Fruit fly (Drosophila melanogaster): ENCODE measurements around the gene Scsalpha1.

Scsalpha1 gene

dm6 chr3L:3767825-3768224, 46.2 kb upstream of the Scsalpha1 start (continued):
- TF ChIP-seq gem (tag; optimal IDR thresholded peaks at IDR 0.05) (peak; percentile 50), tll (GFP tag; optimal IDR thresholded peaks at IDR 0.05) (no peak), CG3065 (GFP tag; optimal IDR thresholded peaks at IDR 0.05) (peak; percentile 20), Med (GFP tag) (peak; percentile 97), CG6254 (GFP tag; optimal IDR thresholded peaks at IDR 0.05) (no peak), CG14965 (GFP tag; optimal IDR thresholded peaks at IDR 0.05; ENCODE audit: borderline replicate concordance) (peak; percentile 98), her (GFP tag; optimal IDR thresholded peaks at IDR 0.05) (peak; percentile 57), Spps (tag; optimal IDR thresholded peaks at IDR 0.05) (no peak), BEAF-32 (GFP tag; optimal IDR thresholded peaks at IDR 0.05) (no peak), Optix (GFP tag; IDR thresholded peaks at IDR 0.05) (peak; percentile 71), seq (GFP tag; IDR thresholded peaks at IDR 0.05) (peak; percentile 36; the same call in 1 of the 2 replicates), CG12769 (tag; optimal IDR thresholded peaks at IDR 0.05) (peak; percentile 56), CG9437 (GFP tag; optimal IDR thresholded peaks at IDR 0.05) (peak; percentile 32), en (GFP tag; optimal IDR thresholded peaks at IDR 0.05) (peak; percentile 71), mam (GFP tag; optimal IDR thresholded peaks at IDR 0.05) (peak; percentile 9), Bdp1 (GFP tag; optimal IDR thresholded peaks at IDR 0.05) (peak; percentile 70), Atf3 (GFP tag; optimal IDR thresholded peaks at IDR 0.05) (peak; percentile 72), Dll (GFP tag; IDR thresholded peaks at IDR 0.05; ENCODE audit: partially characterized antibody) (no peak), CG6813 (GFP tag; optimal IDR thresholded peaks at IDR 0.05) (peak; percentile 3), CG10462 (GFP tag; optimal IDR thresholded peaks at IDR 0.05) (peak; percentile 11), sim (GFP tag; IDR thresholded peaks at IDR 0.05) (peak; percentile 16; the same call in 1 of the 2 replicates), dysf (GFP tag; IDR thresholded peaks at IDR 0.05) (peak; percentile 60; the same call in 2 of the 3 replicates), CG9727 (GFP tag; optimal IDR thresholded peaks at IDR 0.05) (peak; percentile 41), Usf (GFP tag; optimal IDR thresholded peaks at IDR 0.05) (peak; percentile 18), B-H2 (GFP tag; optimal IDR thresholded peaks at IDR 0.05) (peak; percentile 57), az2 (GFP tag; optimal IDR thresholded peaks at IDR 0.05) (peak; percentile 79), da (GFP tag; optimal IDR thresholded peaks at IDR 0.05) (peak; percentile 52), stc (GFP tag; IDR thresholded peaks at IDR 0.05) (peak; percentile 22; the same call in 1 of the 2 replicates), CG10431 (GFP tag; optimal IDR thresholded peaks at IDR 0.05) (peak; percentile 78), yki (optimal IDR thresholded peaks at IDR 0.05) (no peak), Ptx1 (GFP tag; IDR thresholded peaks at IDR 0.05) (peak; percentile 46; the same call in 1 of the 2 replicates), CG8359 (GFP tag; optimal IDR thresholded peaks at IDR 0.05; ENCODE audit: borderline replicate concordance) (no peak), CG1529 (GFP tag; optimal IDR thresholded peaks at IDR 0.05) (peak; percentile 70), bab2 (GFP tag; optimal IDR thresholded peaks at IDR 0.05) (no peak), dimm (GFP tag; IDR thresholded peaks at IDR 0.05) (peak; percentile 38; the same call in 1 of the 2 replicates), CG10147 (GFP tag; optimal IDR thresholded peaks at IDR 0.05) (no peak), Fer2 (tag; optimal IDR thresholded peaks at IDR 0.05) (no peak), Dek (tag; optimal IDR thresholded peaks at IDR 0.05) (peak; percentile 43), eyg (GFP tag; optimal IDR thresholded peaks at IDR 0.05) (no peak), slbo (GFP tag; IDR thresholded peaks at IDR 0.05) (peak; percentile 62), Rx (GFP tag; IDR thresholded peaks at IDR 0.05) (0 out of 2 replicates have a peak, but pooled peaks have one; percentile 32), HmgZ (tag; optimal IDR thresholded peaks at IDR 0.05) (peak; percentile 34), CG18476 (GFP tag; optimal IDR thresholded peaks at IDR 0.05) (no peak), Stat92E (GFP tag; optimal IDR thresholded peaks at IDR 0.05) (no peak), Asciz (GFP tag; optimal IDR thresholded peaks at IDR 0.05) (peak; percentile 47), ems (GFP tag; optimal IDR thresholded peaks at IDR 0.05) (no peak), MTF-1 (GFP tag; optimal IDR thresholded peaks at IDR 0.05; ENCODE audit: borderline replicate concordance) (no peak), B-H1 (GFP tag; IDR thresholded peaks at IDR 0.05) (no peak; the same call in 2 of the 3 replicates), CG5180 (GFP tag; optimal IDR thresholded peaks at IDR 0.05) (no peak), CG2120 (GFP tag; optimal IDR thresholded peaks at IDR 0.05) (peak; percentile 40)

All from whole organism, embryonic.